Fruit fly (Drosophila melanogaster) whole organism, embryonic: ENCODE data around the gene CG2652.
A peak's percentile ranks its signal among the peaks of the same experiment; 100 is the strongest.

Experiments
- BEAF-32 ChIP-seq: fragments of 200-800 bp; sonication (Bioruptor generic); optimal IDR thresholded peaks from 3 replicates; lab custom pipeline; 2017; ENCODE audit warnings: missing biosample characterization, missing genetic modification characterization, mild to moderate bottlenecking, moderate library complexity, missing genetic modification reagents
- Bgb ChIP-seq: fragments of 200-800 bp; sonication (Bioruptor generic); IDR thresholded peaks from 2 replicates; pipeline ENCODE4 v1.3.6; 2022; ENCODE audit warnings: missing biosample characterization, missing genetic modification characterization; ENCODE audit not compliant: partially characterized antibody
- C15 ChIP-seq: fragments of 200-800 bp; sonication (Bioruptor generic); IDR thresholded peaks from 3 replicates; pipeline ENCODE4 v1.3.6; 2022; ENCODE audit warnings: missing biosample characterization, missing genetic modification characterization
- CG10462 ChIP-seq: fragments of 200-800 bp; sonication (Bioruptor generic); optimal IDR thresholded peaks from 2 replicates; lab custom pipeline; 2016; ENCODE audit warnings: missing biosample characterization, missing genetic modification characterization
- CG10959 ChIP-seq: fragments of 200-800 bp; sonication (Bioruptor generic); IDR thresholded peaks from 2 replicates; pipeline ENCODE4 v1.3.6; 2022; ENCODE audit warnings: missing biosample characterization, missing genetic modification characterization
- CG12219 ChIP-seq: fragments of 200-800 bp; sonication (Bioruptor generic); optimal IDR thresholded peaks from 3 replicates; lab custom pipeline; 2018; ENCODE audit warnings: missing biosample characterization, mild to moderate bottlenecking, missing genetic modification characterization
- CG13424 ChIP-seq: fragments of 200-800 bp; sonication (Bioruptor generic); optimal IDR thresholded peaks from 2 replicates; lab custom pipeline; 2019; ENCODE audit warnings: missing biosample characterization, mild to moderate bottlenecking, missing genetic modification characterization, moderate library complexity
- CG16813 ChIP-seq: fragments of 200-800 bp; sonication (Bioruptor generic); IDR thresholded peaks from 3 replicates; pipeline ENCODE4 v1.3.6; 2022; ENCODE audit warnings: missing biosample characterization, missing genetic modification characterization; ENCODE audit not compliant: partially characterized antibody
- CG17802 ChIP-seq: fragments of 200-800 bp; sonication (Bioruptor generic); optimal IDR thresholded peaks from 2 replicates; lab custom pipeline; 2018; ENCODE audit warnings: missing biosample characterization, mild to moderate bottlenecking, missing genetic modification characterization, moderate library complexity
- CG2889 ChIP-seq: fragments of 200-800 bp; sonication (Bioruptor generic); IDR thresholded peaks from 3 replicates; pipeline ENCODE4 v1.3.6; 2022; ENCODE audit warnings: missing biosample characterization, missing genetic modification characterization
- CG30020 ChIP-seq: fragments of 200-800 bp; optimal IDR thresholded peaks from 2 replicates; lab custom pipeline; 2019; ENCODE audit warnings: missing biosample characterization, mild to moderate bottlenecking, missing genetic modification characterization, moderate library complexity
- CG30403 ChIP-seq: fragments of 200-800 bp; sonication (Bioruptor generic); optimal IDR thresholded peaks from 3 replicates; lab custom pipeline; 2016; ENCODE audit warnings: missing biosample characterization, missing genetic modification characterization
- CG31365 ChIP-seq: fragments of 200-800 bp; sonication (Bioruptor generic); optimal IDR thresholded peaks from 2 replicates; lab custom pipeline; 2018; ENCODE audit warnings: missing biosample characterization, mild to moderate bottlenecking, missing genetic modification characterization
- CG3847 ChIP-seq: fragments of 200-800 bp; sonication (Bioruptor generic); IDR thresholded peaks from 2 replicates; pipeline ENCODE4 v1.3.6; 2022; ENCODE audit warnings: missing biosample characterization, missing genetic modification characterization
- CG4424 ChIP-seq: fragments of 200-800 bp; sonication (Bioruptor generic); optimal IDR thresholded peaks from 3 replicates; lab custom pipeline; 2016; ENCODE audit warnings: missing biosample characterization, missing genetic modification characterization
- CG6765 ChIP-seq: fragments of 200-800 bp; sonication (Bioruptor generic); optimal IDR thresholded peaks from 3 replicates; lab custom pipeline; 2017; ENCODE audit warnings: missing biosample characterization, mild to moderate bottlenecking, missing genetic modification characterization
- CG8089 ChIP-seq: fragments of 200-800 bp; sonication (Bioruptor generic); optimal IDR thresholded peaks from 3 replicates; lab custom pipeline; 2016; ENCODE audit warnings: missing biosample characterization, missing genetic modification characterization
- CG9876 ChIP-seq: fragments of 200-800 bp; sonication (Bioruptor generic); optimal IDR thresholded peaks from 2 replicates; lab custom pipeline; 2016; ENCODE audit warnings: missing biosample characterization, missing genetic modification characterization
- ERR ChIP-seq: fragments of 200-800 bp; sonication (Bioruptor generic); optimal IDR thresholded peaks from 2 replicates; lab custom pipeline; 2016; ENCODE audit warnings: missing biosample characterization, missing genetic modification characterization
- Gsc ChIP-seq: fragments of 200-800 bp; sonication (Bioruptor generic); IDR thresholded peaks from 2 replicates; pipeline ENCODE4 v1.3.6; 2022; ENCODE audit warnings: missing biosample characterization, missing genetic modification characterization
- Hr3 ChIP-seq: fragments of 200-800 bp; sonication (Bioruptor generic); optimal IDR thresholded peaks from 3 replicates; lab custom pipeline; 2016; ENCODE audit warnings: missing biosample characterization, missing genetic modification characterization
- Sin3A ChIP-seq: fragments of >200 bp; optimal IDR thresholded peaks from 2 replicates; lab custom pipeline; 2018
- Sox100B ChIP-seq: fragments of 200-800 bp; sonication (Bioruptor generic); optimal IDR thresholded peaks from 3 replicates; lab custom pipeline; 2018; ENCODE audit warnings: missing biosample characterization, mild to moderate bottlenecking, missing genetic modification characterization
- Ssrp ChIP-seq: fragments of 200-800 bp; sonication (Bioruptor generic); optimal IDR thresholded peaks from 2 replicates; lab custom pipeline; 2018; ENCODE audit warnings: missing biosample characterization, mild to moderate bottlenecking, missing genetic modification characterization, moderate library complexity
- Xrp1 ChIP-seq: fragments of 200-800 bp; sonication (Bioruptor generic); IDR thresholded peaks from 2 replicates; pipeline ENCODE4 v1.3.6; 2022; ENCODE audit warnings: missing biosample characterization, missing genetic modification characterization
- az2 ChIP-seq: fragments of 200-800 bp; sonication (Bioruptor generic); optimal IDR thresholded peaks from 3 replicates; lab custom pipeline; 2016; ENCODE audit warnings: missing biosample characterization, missing genetic modification characterization
- corto ChIP-seq: fragments of 200-800 bp; sonication (Bioruptor generic); optimal IDR thresholded peaks from 2 replicates; lab custom pipeline; 2016; ENCODE audit warnings: missing biosample characterization, mild to moderate bottlenecking, missing genetic modification characterization, moderate library complexity
- dmrt99B ChIP-seq: fragments of 200-800 bp; sonication (Bioruptor generic); optimal IDR thresholded peaks from 2 replicates; lab custom pipeline; 2018; ENCODE audit warnings: missing biosample characterization, mild to moderate bottlenecking, missing genetic modification characterization, moderate library complexity
- eve ChIP-seq, 2 experiments: fragments of >200 bp; optimal IDR thresholded peaks; 2 replicates each; lab custom pipeline; 2017; ENCODE audit warnings: missing biosample characterization in 2 of 2, missing genetic modification characterization in 2 of 2
- exex ChIP-seq: fragments of 200-800 bp; sonication (Bioruptor generic); optimal IDR thresholded peaks from 4 replicates; lab custom pipeline; 2018; ENCODE audit warnings: missing biosample characterization, mild to moderate bottlenecking, missing genetic modification characterization, moderate library complexity
- fu2 ChIP-seq: fragments of 200-800 bp; sonication (Bioruptor generic); optimal IDR thresholded peaks from 2 replicates; lab custom pipeline; 2016; ENCODE audit warnings: missing biosample characterization, missing genetic modification characterization
- gfzf ChIP-seq: fragments of 200-800 bp; sonication (Bioruptor generic); optimal IDR thresholded peaks from 2 replicates; lab custom pipeline; 2016; ENCODE audit warnings: missing biosample characterization, mild to moderate bottlenecking, missing genetic modification characterization, moderate library complexity
- inv ChIP-seq: fragments of 200-800 bp; sonication (Bioruptor generic); IDR thresholded peaks from 2 replicates; pipeline ENCODE4 v1.3.6; 2022; ENCODE audit warnings: missing biosample characterization, missing genetic modification characterization; ENCODE audit not compliant: partially characterized antibody
- lbe ChIP-seq: fragments of 200-800 bp; sonication (Bioruptor generic); optimal IDR thresholded peaks from 2 replicates; lab custom pipeline; 2016; ENCODE audit warnings: missing biosample characterization, mild to moderate bottlenecking, missing genetic modification characterization
- lola ChIP-seq, 3 experiments: fragments of >200 bp in 2 of 3; fragments of 200-800 bp in 1 of 3; sonication (Bioruptor generic) in 1 of 3; optimal IDR thresholded peaks; 2 replicates each; lab custom pipeline; 2017 to 2019; ENCODE audit warnings: missing biosample characterization in 3 of 3, missing genetic modification characterization in 3 of 3, mild to moderate bottlenecking in 1 of 3, moderate library complexity in 1 of 3
- maf-S ChIP-seq: fragments of 200-800 bp; sonication (Bioruptor generic); optimal IDR thresholded peaks from 2 replicates; lab custom pipeline; 2016; ENCODE audit warnings: missing biosample characterization, missing genetic modification characterization
- otp ChIP-seq: fragments of 200-800 bp; sonication (Bioruptor generic); IDR thresholded peaks from 3 replicates; pipeline ENCODE4, ENCODE4 v1.3.6; 2022; ENCODE audit warnings: missing biosample characterization, missing genetic modification characterization
- pb ChIP-seq: fragments of 200-800 bp; sonication (Bioruptor generic); optimal IDR thresholded peaks from 3 replicates; lab custom pipeline; 2016; ENCODE audit warnings: missing biosample characterization, missing genetic modification characterization
- pho ChIP-seq: fragments of 200-800 bp; sonication (Bioruptor generic); optimal IDR thresholded peaks from 2 replicates; lab custom pipeline; 2016; ENCODE audit warnings: missing biosample characterization, missing genetic modification characterization
- pum ChIP-seq: fragments of 200-800 bp; sonication (Bioruptor generic); optimal IDR thresholded peaks from 2 replicates; lab custom pipeline; 2016; ENCODE audit warnings: missing biosample characterization, missing genetic modification characterization
- ro ChIP-seq: fragments of 200-800 bp; sonication (Bioruptor generic); IDR thresholded peaks from 2 replicates; pipeline ENCODE4 v1.3.6; 2022; ENCODE audit warnings: missing biosample characterization, missing genetic modification characterization
- sens-2 ChIP-seq: fragments of 200-800 bp; sonication (Bioruptor generic); IDR thresholded peaks from 2 replicates; pipeline ENCODE4 v1.3.6; 2022; ENCODE audit warnings: missing biosample characterization, missing genetic modification characterization
- seq ChIP-seq: fragments of 200-800 bp; sonication (Bioruptor generic); IDR thresholded peaks from 2 replicates; pipeline ENCODE4 v1.3.6; 2022; ENCODE audit warnings: missing biosample characterization, missing genetic modification characterization
- shn ChIP-seq: fragments of 200-800 bp; sonication (Bioruptor generic); optimal IDR thresholded peaks from 3 replicates; lab custom pipeline; 2016; ENCODE audit warnings: missing biosample characterization, missing genetic modification characterization
- sqz ChIP-seq: fragments of 200-800 bp; sonication (Bioruptor generic); optimal IDR thresholded peaks from 3 replicates; lab custom pipeline; 2018; ENCODE audit warnings: missing biosample characterization, mild to moderate bottlenecking, missing genetic modification characterization
- tap ChIP-seq: fragments of 200-800 bp; optimal IDR thresholded peaks from 3 replicates; lab custom pipeline; 2019; ENCODE audit warnings: missing biosample characterization, mild to moderate bottlenecking, missing genetic modification characterization, moderate library complexity
- tna ChIP-seq: fragments of 200-800 bp; sonication (Bioruptor generic); IDR thresholded peaks from 2 replicates; pipeline ENCODE4 v1.3.6; 2022; ENCODE audit warnings: missing biosample characterization, missing genetic modification characterization; ENCODE audit not compliant: partially characterized antibody
- tx ChIP-seq: fragments of 200-800 bp; sonication (Bioruptor generic); optimal IDR thresholded peaks from 2 replicates; lab custom pipeline; 2016; ENCODE audit warnings: missing biosample characterization, missing genetic modification characterization
- wdn ChIP-seq: fragments of 200-800 bp; sonication (Bioruptor generic); IDR thresholded peaks from 2 replicates; pipeline ENCODE4 v1.3.6; 2022; ENCODE audit warnings: missing biosample characterization, missing genetic modification characterization
- zen2 ChIP-seq: fragments of 200-800 bp; sonication (Bioruptor generic); IDR thresholded peaks from 3 replicates; pipeline ENCODE4 v1.3.6; 2022; ENCODE audit warnings: missing biosample characterization, missing genetic modification characterization; ENCODE audit not compliant: partially characterized antibody

The CG2652 gene

DNA sequence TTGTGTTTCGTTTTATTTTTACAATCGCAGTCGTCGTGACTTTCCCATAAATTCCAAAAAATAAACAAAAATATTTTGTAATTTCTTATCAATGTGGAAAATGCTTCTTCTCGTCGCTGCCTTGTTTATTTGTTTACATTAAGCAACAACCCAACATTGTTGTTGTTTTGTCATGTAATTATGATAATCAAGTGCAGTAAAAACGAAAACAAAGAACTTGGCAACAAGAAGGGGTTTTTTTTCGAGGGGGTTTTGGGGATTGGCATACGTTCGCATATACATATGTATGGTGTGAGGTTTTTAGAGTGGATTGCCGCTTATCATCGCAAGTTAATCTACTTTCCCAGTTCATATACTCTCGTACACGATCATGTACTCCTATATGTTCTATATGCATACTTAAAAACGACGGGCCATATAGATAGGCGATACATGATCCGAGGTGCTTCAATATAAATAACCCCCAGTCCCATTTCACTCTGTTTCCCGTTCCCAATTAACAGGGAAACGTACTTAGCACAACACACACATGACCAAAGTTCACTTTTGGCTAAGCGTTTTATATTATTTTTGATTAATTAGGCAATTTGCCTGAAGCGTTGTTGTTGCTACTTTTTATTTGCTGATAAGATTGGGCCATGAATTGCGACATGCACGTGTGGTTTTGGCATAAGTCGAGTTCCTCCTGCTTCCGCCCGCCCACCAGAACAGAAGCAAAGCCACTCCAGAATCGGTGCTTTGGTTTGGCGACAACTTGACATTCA, 29.0 kb downstream of the CG2652 start (continued):
- peak; percentile 15 for TF ChIP-seq CG13424 (tag; lab: Kevin White, UChicago)
- TF ChIP-seq wdn (GFP tag; lab: Robert Waterston, UW): no peak
- no peak for TF ChIP-seq CG2889
- no peak for TF ChIP-seq ro (GFP tag; lab: Robert Waterston, UW)
- no peak for TF ChIP-seq corto (GFP tag; lab: Kevin White, UChicago)
- TF ChIP-seq CG16813: no peak
- no peak for TF ChIP-seq gfzf (GFP tag; lab: Kevin White, UChicago)
- no peak for TF ChIP-seq CG8089 (GFP tag; lab: Kevin White, UChicago)
- TF ChIP-seq sens-2 (GFP tag; lab: Robert Waterston, UW): no peak
- TF ChIP-seq pum (GFP tag; lab: Kevin White, UChicago): no peak
- no peak for TF ChIP-seq CG10959
- peak; percentile 11 for TF ChIP-seq Sox100B (GFP tag; lab: Kevin White, UChicago)
- no peak for TF ChIP-seq fu2
- TF ChIP-seq shn (GFP tag; lab: Kevin White, UChicago): no peak
- peak; percentile 26 for TF ChIP-seq tap
- TF ChIP-seq tna: no peak
- peak; percentile 12 for TF ChIP-seq sqz (GFP tag; lab: Kevin White, UChicago)
- no peak for TF ChIP-seq maf-S (GFP tag; lab: Kevin White, UChicago)
- TF ChIP-seq CG30020 (tag; lab: Kevin White, UChicago): no peak
- no peak for TF ChIP-seq pb (GFP tag; lab: Kevin White, UChicago)
- no peak for TF ChIP-seq tx (GFP tag; lab: Kevin White, UChicago)
- no peak for TF ChIP-seq Ssrp
- peak; percentile 94 for TF ChIP-seq exex (tag; lab: Kevin White, UChicago)
- no peak for TF ChIP-seq Hr3 (GFP tag; lab: Kevin White, UChicago)
- TF ChIP-seq CG17802 (tag; lab: Kevin White, UChicago): no peak
- no peak for TF ChIP-seq lola (GFP tag; optimal IDR thresholded peaks at IDR 0.05; lab: Kevin White, UChicago)
- TF ChIP-seq Bgb (GFP tag; lab: Robert Waterston, UW): no peak
- no peak for TF ChIP-seq otp (GFP tag; lab: Robert Waterston, UW)
- no peak for TF ChIP-seq CG9876
- peak; percentile 10; the same call in 1 of the 2 replicates for TF ChIP-seq Xrp1
- TF ChIP-seq eve (GFP tag; optimal IDR thresholded peaks at IDR 0.05; lab: Kevin White, UChicago): peak in 1 of 2 experiments; percentile 72
- no peak for TF ChIP-seq CG3847 (GFP tag; lab: Robert Waterston, UW)
- no peak for TF ChIP-seq CG10462 (GFP tag; lab: Kevin White, UChicago)
- peak; percentile 5 for TF ChIP-seq dmrt99B (tag; lab: Kevin White, UChicago)
- TF ChIP-seq inv (GFP tag; lab: Robert Waterston, UW): no peak
- peak; percentile 20 for TF ChIP-seq CG31365 (tag; lab: Kevin White, UChicago)
- no peak for TF ChIP-seq CG30403
- TF ChIP-seq zen2 (GFP tag; lab: Robert Waterston, UW): no peak
- no peak for TF ChIP-seq CG6765 (GFP tag; lab: Kevin White, UChicago)
- TF ChIP-seq lbe (GFP tag; lab: Kevin White, UChicago): no peak
- TF ChIP-seq BEAF-32 (GFP tag; lab: Kevin White, UChicago): no peak
- no peak for TF ChIP-seq pho (GFP tag; lab: Kevin White, UChicago)
- no peak for TF ChIP-seq ERR (GFP tag; lab: Kevin White, UChicago)
- no peak for TF ChIP-seq Sin3A
- TF ChIP-seq az2 (GFP tag; lab: Kevin White, UChicago): no peak
- TF ChIP-seq CG12219 (GFP tag; lab: Kevin White, UChicago): peak; percentile 24
- TF ChIP-seq Gsc (GFP tag; lab: Robert Waterston, UW): no peak
- no peak for TF ChIP-seq seq (GFP tag; lab: Robert Waterston, UW)
- no peak for TF ChIP-seq CG4424 (GFP tag; lab: Kevin White, UChicago)
- no peak for TF ChIP-seq C15 (GFP tag; lab: Robert Waterston, UW)
